Fruit fly (Drosophila melanogaster): Measurements from ENCODE around the gene vrs.

vrs gene

DNA sequence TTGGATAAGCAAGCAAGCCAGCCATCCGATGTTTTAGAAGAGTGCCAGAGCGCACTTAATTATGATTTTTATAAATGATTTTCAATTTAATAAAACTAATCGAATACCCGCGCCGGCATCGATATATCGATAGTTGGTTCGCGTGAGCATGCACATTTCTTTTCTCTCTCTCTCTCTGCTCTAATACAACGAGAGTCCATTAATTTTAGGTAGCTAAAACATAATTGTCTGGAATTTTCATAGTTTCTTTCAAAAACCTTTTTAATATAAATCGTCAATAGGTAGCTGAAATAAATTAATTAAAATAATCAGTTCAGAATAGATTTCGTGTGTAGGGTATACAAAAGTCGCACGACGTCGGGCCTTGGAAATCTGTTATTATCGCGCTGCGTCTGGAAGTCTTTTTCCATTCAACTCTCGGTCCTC, 1.4 kb downstream of the vrs start, which contains the start of gene CG18549 (continued):
- peak; percentile 100 for TF ChIP-seq CG7372 (GFP tag; IDR thresholded peaks at IDR 0.05)
- TF ChIP-seq Neu2 (GFP tag; optimal IDR thresholded peaks at IDR 0.05; ENCODE audit: borderline replicate concordance): peak; percentile 91
- peak; percentile 99 for TF ChIP-seq NK7.1 (GFP tag; optimal IDR thresholded peaks at IDR 0.05)
- TF ChIP-seq CG13287 (GFP tag; IDR thresholded peaks at IDR 0.05; ENCODE audit: partially characterized antibody): peak; percentile 88
- peak; percentile 99 for TF ChIP-seq Vsx1 (GFP tag; optimal IDR thresholded peaks at IDR 0.05)
- peak; percentile 98 for TF ChIP-seq fu2 (GFP tag; optimal IDR thresholded peaks at IDR 0.05)
- peak; percentile 98 for TF ChIP-seq E2f2 (GFP tag; IDR thresholded peaks at IDR 0.05)
- peak; percentile 100 for TF ChIP-seq Oaz (GFP tag; IDR thresholded peaks at IDR 0.05)
- peak; percentile 100 for TF ChIP-seq CG2678 (tag; optimal IDR thresholded peaks at IDR 0.05)
- TF ChIP-seq Abd-B (GFP tag; optimal IDR thresholded peaks at IDR 0.05): peak; percentile 100
- TF ChIP-seq CG8944 (GFP tag; optimal IDR thresholded peaks at IDR 0.05): peak; percentile 99
- TF ChIP-seq CG11085 (GFP tag; IDR thresholded peaks at IDR 0.05): peak; percentile 99
- peak; percentile 100 for TF ChIP-seq CG7556 (GFP tag; optimal IDR thresholded peaks at IDR 0.05)
- peak; percentile 99 for TF ChIP-seq Pdp1 (GFP tag; optimal IDR thresholded peaks at IDR 0.05)
- peak; percentile 85 for TF ChIP-seq Doc3 (GFP tag; IDR thresholded peaks at IDR 0.05; ENCODE audit: partially characterized antibody)
- TF ChIP-seq CG4328 (GFP tag; optimal IDR thresholded peaks at IDR 0.05): peak; percentile 99
- TF ChIP-seq CG10959 (GFP tag; IDR thresholded peaks at IDR 0.05): peak; percentile 100
- TF ChIP-seq CG13624 (GFP tag; optimal IDR thresholded peaks at IDR 0.05): peak; percentile 100
- TF ChIP-seq CG1792 (GFP tag; optimal IDR thresholded peaks at IDR 0.05): peak; percentile 99
- TF ChIP-seq sc (optimal IDR thresholded peaks at IDR 0.05): no peak
- TF ChIP-seq sc (GFP tag; optimal IDR thresholded peaks at IDR 0.05): peak; percentile 100
- TF ChIP-seq CG3407 (GFP tag; optimal IDR thresholded peaks at IDR 0.05): peak; percentile 99
- peak; percentile 98 for TF ChIP-seq wek (GFP tag; optimal IDR thresholded peaks at IDR 0.05)
- peak; percentile 98 for TF ChIP-seq CG7786 (GFP tag; optimal IDR thresholded peaks at IDR 0.05)
- peak; percentile 100 for TF ChIP-seq wor (GFP tag; IDR thresholded peaks at IDR 0.05)
- peak; percentile 65 for TF ChIP-seq vnd (GFP tag; IDR thresholded peaks at IDR 0.05; ENCODE audit: partially characterized antibody)
- TF ChIP-seq Dbx (GFP tag; IDR thresholded peaks at IDR 0.05): peak; percentile 100
- peak; percentile 74 to 86 for TF ChIP-seq insv (GFP tag; optimal IDR thresholded peaks at IDR 0.05)
- TF ChIP-seq vfl (GFP tag; optimal IDR thresholded peaks at IDR 0.05): peak; percentile 99
- peak; percentile 99 for TF ChIP-seq en (GFP tag; optimal IDR thresholded peaks at IDR 0.05)
- TF ChIP-seq CG17912 (GFP tag; optimal IDR thresholded peaks at IDR 0.05): peak; percentile 100
- peak; percentile 76 for TF ChIP-seq Elba2 (GFP tag; optimal IDR thresholded peaks at IDR 0.05)
- peak; percentile 99 for TF ChIP-seq Fer2 (tag; optimal IDR thresholded peaks at IDR 0.05)
- peak; percentile 100 for TF ChIP-seq run (tag; optimal IDR thresholded peaks at IDR 0.05)
- TF ChIP-seq Eip74EF (GFP tag; optimal IDR thresholded peaks at IDR 0.05): peak in 1 of 2 experiments; percentile 100
- peak; percentile 100 for TF ChIP-seq lab (GFP tag; optimal IDR thresholded peaks at IDR 0.05)
- peak; percentile 99 for TF ChIP-seq kah (GFP tag; optimal IDR thresholded peaks at IDR 0.05)
- peak; percentile 99 for TF ChIP-seq cato (GFP tag; optimal IDR thresholded peaks at IDR 0.05; ENCODE audit: borderline replicate concordance)
- peak; percentile 99 for TF ChIP-seq CG9215 (GFP tag; IDR thresholded peaks at IDR 0.05)
- TF ChIP-seq Gsc (GFP tag; IDR thresholded peaks at IDR 0.05): peak; percentile 99
- peak; percentile 100 for TF ChIP-seq Ets65A (GFP tag)
- peak; percentile 100 for TF ChIP-seq CG10366 (GFP tag; IDR thresholded peaks at IDR 0.05)
- TF ChIP-seq CG2889 (GFP tag; IDR thresholded peaks at IDR 0.05): peak; percentile 99
- peak; percentile 100 for TF ChIP-seq Hsf (GFP tag; optimal IDR thresholded peaks at IDR 0.05)
- peak; percentile 100 for TF ChIP-seq CG17328 (GFP tag; IDR thresholded peaks at IDR 0.05)
- peak; percentile 100 for TF ChIP-seq sim (GFP tag; IDR thresholded peaks at IDR 0.05)
- TF ChIP-seq CG30020 (tag; optimal IDR thresholded peaks at IDR 0.05): peak; percentile 94
- peak; percentile 99 for TF ChIP-seq CG12744 (GFP tag; optimal IDR thresholded peaks at IDR 0.05)
- peak; percentile 100 for TF ChIP-seq Fer1 (GFP tag; optimal IDR thresholded peaks at IDR 0.05)
- peak; percentile 99 for TF ChIP-seq NFAT (GFP tag; IDR thresholded peaks at IDR 0.05)
- TF ChIP-seq schlank (tag; optimal IDR thresholded peaks at IDR 0.05): peak; percentile 99
